Worm (Caenorhabditis elegans): ENCODE measurements around the gene cgef-1.

ce11 chrX:2754036-2754941 lies 17.6 kb upstream of the cgef-1 start:
- TF ChIP-seq skn-1 (tag; optimal IDR thresholded peaks at IDR 0.05) = no peak
- TF ChIP-seq eor-1 (tag; optimal IDR thresholded peaks at IDR 0.05) = no peak
- TF ChIP-seq daf-12 (tag; optimal IDR thresholded peaks at IDR 0.05) = no peak
- TF ChIP-seq fkh-10 (GFP tag; optimal IDR thresholded peaks at IDR 0.05) = no peak
- no peak for TF ChIP-seq nhr-28 (tag; optimal IDR thresholded peaks at IDR 0.05)
- TF ChIP-seq unc-62 (GFP tag; optimal IDR thresholded peaks at IDR 0.05) = no peak
- no peak for TF ChIP-seq ztf-4 (tag; optimal IDR thresholded peaks at IDR 0.05)
- TF ChIP-seq nhr-11 (tag; optimal IDR thresholded peaks at IDR 0.05) = no peak
